Fruit fly (Drosophila melanogaster) whole organism, embryonic: ENCODE data around the gene CG2104.
A peak's percentile ranks its signal among the peaks of the same experiment; 100 is the strongest.

Experiments
- C15 ChIP-seq: fragments of 200-800 bp; sonication (Bioruptor generic); IDR thresholded peaks from 3 replicates; pipeline ENCODE4 v1.3.6; 2022; ENCODE audit warnings: missing biosample characterization, missing genetic modification characterization
- CG10979 ChIP-seq: fragments of 200-800 bp; sonication (Bioruptor generic); optimal IDR thresholded peaks from 2 replicates; lab custom pipeline; 2018; ENCODE audit warnings: missing biosample characterization, mild to moderate bottlenecking, missing genetic modification characterization, moderate library complexity
- CG11247 ChIP-seq: fragments of 200-800 bp; sonication (Bioruptor generic); IDR thresholded peaks from 2 replicates; pipeline ENCODE4 v1.3.6; 2022; ENCODE audit warnings: missing biosample characterization, missing genetic modification characterization
- CG12236 ChIP-seq: fragments of 200-800 bp; sonication (Bioruptor generic); optimal IDR thresholded peaks from 2 replicates; lab custom pipeline; 2016; ENCODE audit warnings: missing biosample characterization, missing genetic modification characterization
- CG12744 ChIP-seq: fragments of 200-800 bp; sonication (Bioruptor generic); optimal IDR thresholded peaks from 2 replicates; lab custom pipeline; 2016; ENCODE audit warnings: missing biosample characterization, missing genetic modification characterization
- CG12942 ChIP-seq: fragments of 200-800 bp; sonication (Bioruptor generic); optimal IDR thresholded peaks from 3 replicates; lab custom pipeline; 2016; ENCODE audit warnings: missing biosample characterization, missing genetic modification characterization
- CG14860 ChIP-seq: fragments of 200-800 bp; sonication (Bioruptor generic); IDR thresholded peaks from 3 replicates; pipeline ENCODE4 v1.3.6; 2022; ENCODE audit warnings: missing biosample characterization, missing genetic modification characterization; ENCODE audit not compliant: partially characterized antibody
- CG1602 ChIP-seq: fragments of 200-800 bp; sonication (Bioruptor generic); optimal IDR thresholded peaks from 3 replicates; lab custom pipeline; 2016; ENCODE audit warnings: missing biosample characterization, missing genetic modification characterization
- CG1603 ChIP-seq: fragments of 200-800 bp; sonication (Bioruptor generic); optimal IDR thresholded peaks from 2 replicates; lab custom pipeline; 2019; ENCODE audit warnings: missing biosample characterization, mild to moderate bottlenecking, missing genetic modification characterization, moderate library complexity
- CG16813 ChIP-seq: fragments of 200-800 bp; sonication (Bioruptor generic); IDR thresholded peaks from 3 replicates; pipeline ENCODE4 v1.3.6; 2022; ENCODE audit warnings: missing biosample characterization, missing genetic modification characterization; ENCODE audit not compliant: partially characterized antibody
- CG17359 ChIP-seq: fragments of 200-800 bp; sonication (Bioruptor generic); optimal IDR thresholded peaks from 3 replicates; lab custom pipeline; 2018; ENCODE audit warnings: missing biosample characterization, mild to moderate bottlenecking, missing genetic modification characterization, moderate library complexity
- CG17912 ChIP-seq: fragments of 200-800 bp; sonication (Bioruptor generic); optimal IDR thresholded peaks from 2 replicates; lab custom pipeline; 2018; ENCODE audit warnings: missing biosample characterization, mild to moderate bottlenecking, missing genetic modification characterization
- CG2199 ChIP-seq: fragments of 200-800 bp; sonication (Bioruptor generic); IDR thresholded peaks from 3 replicates; pipeline ENCODE4 v1.3.6; 2022; ENCODE audit warnings: missing biosample characterization, missing genetic modification characterization
- CG32772 ChIP-seq: fragments of 200-800 bp; sonication (Bioruptor generic); IDR thresholded peaks from 2 replicates; pipeline ENCODE4 v1.3.6; 2022; ENCODE audit warnings: missing biosample characterization, missing genetic modification characterization
- CG4617 ChIP-seq: fragments of 200-800 bp; sonication (Bioruptor generic); optimal IDR thresholded peaks from 3 replicates; lab custom pipeline; 2016; ENCODE audit warnings: missing biosample characterization, missing genetic modification characterization, borderline replicate concordance
- CG7928 ChIP-seq: fragments of 200-800 bp; sonication (Bioruptor generic); optimal IDR thresholded peaks from 2 replicates; lab custom pipeline; 2017; ENCODE audit warnings: missing biosample characterization, mild to moderate bottlenecking, missing genetic modification characterization
- CG8281 ChIP-seq: fragments of 200-800 bp; sonication (Bioruptor generic); optimal IDR thresholded peaks from 2 replicates; lab custom pipeline; 2018; ENCODE audit warnings: missing biosample characterization, mild to moderate bottlenecking, missing genetic modification characterization, moderate library complexity
- CG8388 ChIP-seq: fragments of 200-800 bp; sonication (Bioruptor generic); optimal IDR thresholded peaks from 2 replicates; lab custom pipeline; 2019; ENCODE audit warnings: missing biosample characterization, mild to moderate bottlenecking, missing genetic modification characterization, moderate library complexity
- CG8765 ChIP-seq: fragments of 200-800 bp; sonication (Bioruptor generic); IDR thresholded peaks from 2 replicates; pipeline ENCODE4 v1.3.6; 2022; ENCODE audit warnings: missing biosample characterization, missing genetic modification characterization
- Dek ChIP-seq: fragments of 200-800 bp; sonication (Bioruptor generic); optimal IDR thresholded peaks from 3 replicates; lab custom pipeline; 2019; ENCODE audit warnings: missing biosample characterization, mild to moderate bottlenecking, missing genetic modification characterization, moderate library complexity
- Dp ChIP-seq: fragments of 200-800 bp; sonication (Bioruptor generic); optimal IDR thresholded peaks from 2 replicates; lab custom pipeline; 2018; ENCODE audit warnings: missing biosample characterization, mild to moderate bottlenecking, missing genetic modification characterization, moderate library complexity
- Drgx ChIP-seq: fragments of 200-800 bp; sonication (Bioruptor generic); IDR thresholded peaks from 2 replicates; pipeline ENCODE4 v1.3.6; 2022; ENCODE audit warnings: missing biosample characterization, missing genetic modification characterization
- Fer2 ChIP-seq: fragments of 200-800 bp; sonication (Bioruptor generic); optimal IDR thresholded peaks from 2 replicates; lab custom pipeline; 2018; ENCODE audit warnings: missing biosample characterization, mild to moderate bottlenecking, missing genetic modification characterization, moderate library complexity
- Lpt ChIP-seq: fragments of >200 bp; optimal IDR thresholded peaks from 2 replicates; lab custom pipeline; 2018; ENCODE audit warnings: missing biosample characterization, missing genetic modification characterization
- NC2α ChIP-seq: fragments of 200-800 bp; sonication (Bioruptor generic); optimal IDR thresholded peaks from 2 replicates; lab custom pipeline; 2016; ENCODE audit warnings: missing biosample characterization, missing genetic modification characterization
- NFAT ChIP-seq: fragments of 200-800 bp; sonication (Bioruptor generic); IDR thresholded peaks from 2 replicates; pipeline ENCODE4 v1.3.6; 2022; ENCODE audit warnings: missing biosample characterization, missing genetic modification characterization
- Side ChIP-seq: fragments of 200-800 bp; sonication (Bioruptor generic); optimal IDR thresholded peaks from 2 replicates; lab custom pipeline; 2016; ENCODE audit warnings: missing biosample characterization, missing genetic modification characterization
- bcd ChIP-seq: fragments of 200-800 bp; sonication (Bioruptor generic); optimal IDR thresholded peaks from 2 replicates; lab custom pipeline; 2017; ENCODE audit warnings: missing biosample characterization, mild to moderate bottlenecking, missing genetic modification characterization
- bigmax ChIP-seq: fragments of 200-800 bp; sonication (Bioruptor generic); optimal IDR thresholded peaks from 2 replicates; lab custom pipeline; 2018; ENCODE audit warnings: missing biosample characterization, mild to moderate bottlenecking, missing genetic modification characterization
- chinmo ChIP-seq: fragments of 200-800 bp; sonication (Bioruptor generic); IDR thresholded peaks from 4 replicates; pipeline ENCODE4 v1.3.6; 2022; ENCODE audit warnings: missing biosample characterization, missing genetic modification characterization; ENCODE audit not compliant: partially characterized antibody
- gcm ChIP-seq: fragments of 200-800 bp; sonication (Bioruptor generic); optimal IDR thresholded peaks from 2 replicates; lab custom pipeline; 2019; ENCODE audit warnings: missing biosample characterization, mild to moderate bottlenecking, missing genetic modification characterization, moderate library complexity
- kah ChIP-seq: fragments of 200-800 bp; sonication (Bioruptor generic); optimal IDR thresholded peaks from 2 replicates; lab custom pipeline; 2018; ENCODE audit warnings: missing biosample characterization, mild to moderate bottlenecking, missing genetic modification characterization
- nerfin-2 ChIP-seq: fragments of 200-800 bp; sonication (Bioruptor generic); IDR thresholded peaks from 2 replicates; pipeline ENCODE4 v1.3.6; 2022; ENCODE audit warnings: missing biosample characterization, missing genetic modification characterization; ENCODE audit not compliant: partially characterized antibody
- tgo ChIP-seq: fragments of 200-800 bp; sonication (Bioruptor generic); IDR thresholded peaks from 3 replicates; pipeline ENCODE4 v1.3.6; 2022; ENCODE audit warnings: missing biosample characterization, missing genetic modification characterization
- tin ChIP-seq: fragments of 200-800 bp; sonication (Bioruptor generic); optimal IDR thresholded peaks from 3 replicates; lab custom pipeline; 2016; ENCODE audit warnings: missing biosample characterization, missing genetic modification characterization
- unc-4 ChIP-seq: fragments of 200-800 bp; sonication (Bioruptor generic); IDR thresholded peaks from 2 replicates; pipeline ENCODE4 v1.3.6; 2022; ENCODE audit warnings: missing biosample characterization, missing genetic modification characterization; ENCODE audit not compliant: partially characterized antibody
- vnd ChIP-seq: fragments of 200-800 bp; sonication (Bioruptor generic); IDR thresholded peaks from 3 replicates; pipeline ENCODE4 v1.3.6; 2022; ENCODE audit warnings: missing biosample characterization, missing genetic modification characterization; ENCODE audit not compliant: partially characterized antibody
- zen ChIP-seq: fragments of 200-800 bp; sonication (Bioruptor generic); optimal IDR thresholded peaks from 3 replicates; lab custom pipeline; 2018; ENCODE audit warnings: missing biosample characterization, mild to moderate bottlenecking, missing genetic modification characterization, moderate library complexity

Gene CG2104

DNA sequence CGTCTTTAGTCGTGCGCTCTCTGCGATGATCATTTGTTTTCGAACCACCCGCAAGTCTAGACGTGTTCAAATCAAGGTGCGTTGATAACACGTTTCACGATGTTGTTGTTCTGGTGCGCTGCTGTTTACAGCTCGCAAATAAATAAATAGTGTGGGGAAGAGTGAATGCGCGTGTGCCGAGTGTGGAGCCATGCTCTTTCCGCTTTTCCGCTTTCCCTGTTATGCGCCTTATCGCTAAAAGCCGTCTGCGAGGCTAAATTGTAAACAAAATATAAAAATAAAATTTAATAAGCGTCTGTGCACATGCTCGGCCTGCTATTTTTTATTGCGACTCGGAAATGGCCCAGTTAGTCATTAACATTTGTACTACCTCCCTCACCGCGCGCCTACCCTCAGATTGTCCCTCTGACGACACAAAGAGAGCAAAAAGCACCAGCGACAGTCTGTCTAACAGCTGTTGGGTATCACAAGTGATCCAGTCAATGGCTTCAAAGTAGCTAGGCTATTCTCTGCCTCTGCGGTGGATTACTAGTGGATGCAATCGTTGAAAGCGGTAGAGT is 20.3 kb downstream of the CG2104 start (continued):
- peak; percentile 62 for TF ChIP-seq CG8281
- no peak for TF ChIP-seq CG11247 (GFP tag; lab: Robert Waterston, UW)
- TF ChIP-seq CG16813: no peak
- TF ChIP-seq CG1603 (tag; lab: Kevin White, UChicago): peak; percentile 79
- no peak for TF ChIP-seq Lpt (GFP tag; lab: Kevin White, UChicago)
- TF ChIP-seq bcd (GFP tag; lab: Kevin White, UChicago): peak; percentile 57
- peak; percentile 34 for TF ChIP-seq tin (GFP tag; lab: Kevin White, UChicago)
- TF ChIP-seq CG12236 (GFP tag; lab: Kevin White, UChicago): peak; percentile 50
- TF ChIP-seq NFAT: no peak
- no peak for TF ChIP-seq CG32772
- TF ChIP-seq CG1602: peak; percentile 27
- TF ChIP-seq nerfin-2: no peak
- peak; percentile 82 for TF ChIP-seq CG17359 (tag; lab: Kevin White, UChicago)
- peak; percentile 86 for TF ChIP-seq kah (GFP tag; lab: Kevin White, UChicago)
- peak; percentile 74; the same call in 2 of the 3 replicates for TF ChIP-seq CG2199 (GFP tag; lab: Robert Waterston, UW)
- TF ChIP-seq tgo (GFP tag; lab: Robert Waterston, UW): no peak
- TF ChIP-seq chinmo (GFP tag; lab: Robert Waterston, UW): peak; percentile 96
- no peak for TF ChIP-seq vnd
- peak; percentile 51 for TF ChIP-seq zen (tag; lab: Kevin White, UChicago)
- TF ChIP-seq Dek (tag; lab: Kevin White, UChicago): peak; percentile 57
- 0 out of 2 replicates have a peak, but pooled peaks have one; percentile 18 for TF ChIP-seq unc-4 (GFP tag; lab: Robert Waterston, UW)
- peak; percentile 91 for TF ChIP-seq gcm (GFP tag; lab: Kevin White, UChicago)
- peak; percentile 25 for TF ChIP-seq CG4617 (GFP tag; lab: Kevin White, UChicago)
- TF ChIP-seq NC2α (GFP tag; lab: Kevin White, UChicago): peak; percentile 58
- peak; percentile 25 for TF ChIP-seq CG7928
- TF ChIP-seq Dp: no peak
- peak; percentile 58 for TF ChIP-seq CG12942 (GFP tag; lab: Kevin White, UChicago)
- TF ChIP-seq Fer2 (tag; lab: Kevin White, UChicago): peak; percentile 56
- TF ChIP-seq CG14860 (GFP tag; lab: Robert Waterston, UW): no peak
- TF ChIP-seq CG10979: peak; percentile 42
- TF ChIP-seq Side (GFP tag; lab: Kevin White, UChicago): peak; percentile 88
- TF ChIP-seq Drgx: peak; percentile 38; the same call in 1 of the 2 replicates
- TF ChIP-seq CG8388 (GFP tag; lab: Kevin White, UChicago): peak; percentile 40
- TF ChIP-seq bigmax (GFP tag; lab: Kevin White, UChicago): peak; percentile 70
- no peak for TF ChIP-seq CG12744 (GFP tag; lab: Kevin White, UChicago)
- no peak for TF ChIP-seq CG8765 (GFP tag; lab: Robert Waterston, UW)
- no peak for TF ChIP-seq C15 (GFP tag; lab: Robert Waterston, UW)
- TF ChIP-seq CG17912 (GFP tag; lab: Kevin White, UChicago): peak; percentile 93
